Fruit fly (Drosophila melanogaster) whole organism, embryonic: ENCODE results near the gene CG11898.

ENCODE experiments used
- B-H2 ChIP-seq: fragments of 200-800 bp; sonication (Bioruptor generic); optimal IDR thresholded peaks from 2 replicates; lab custom pipeline; 2018; ENCODE audit warnings: missing biosample characterization, mild to moderate bottlenecking, missing genetic modification characterization
- BEAF-32 ChIP-seq: fragments of 200-800 bp; sonication (Bioruptor generic); optimal IDR thresholded peaks from 3 replicates; lab custom pipeline; 2017; ENCODE audit warnings: missing biosample characterization, missing genetic modification characterization, mild to moderate bottlenecking, moderate library complexity, missing genetic modification reagents
- CG10979 ChIP-seq: fragments of 200-800 bp; sonication (Bioruptor generic); optimal IDR thresholded peaks from 2 replicates; lab custom pipeline; 2018; ENCODE audit warnings: missing biosample characterization, mild to moderate bottlenecking, missing genetic modification characterization, moderate library complexity
- CG11085 ChIP-seq: fragments of 200-800 bp; sonication (Bioruptor generic); IDR thresholded peaks from 2 replicates; pipeline ENCODE4 v1.3.6; 2022; ENCODE audit warnings: missing biosample characterization, missing genetic modification characterization
- CG11398 ChIP-seq: fragments of 200-800 bp; sonication (Bioruptor generic); optimal IDR thresholded peaks from 2 replicates; lab custom pipeline; 2016; ENCODE audit warnings: missing biosample characterization, missing genetic modification characterization
- CG12219 ChIP-seq: fragments of 200-800 bp; sonication (Bioruptor generic); optimal IDR thresholded peaks from 3 replicates; lab custom pipeline; 2018; ENCODE audit warnings: missing biosample characterization, mild to moderate bottlenecking, missing genetic modification characterization
- CG12769 ChIP-seq: fragments of 200-800 bp; sonication (Bioruptor generic); optimal IDR thresholded peaks from 2 replicates; lab custom pipeline; 2019; ENCODE audit warnings: missing biosample characterization, mild to moderate bottlenecking, missing genetic modification characterization, moderate library complexity
- CG13123 ChIP-seq: fragments of 200-800 bp; sonication (Bioruptor generic); optimal IDR thresholded peaks from 2 replicates; lab custom pipeline; 2016; ENCODE audit warnings: missing biosample characterization, missing genetic modification characterization
- CG17802 ChIP-seq: fragments of 200-800 bp; sonication (Bioruptor generic); optimal IDR thresholded peaks from 2 replicates; lab custom pipeline; 2018; ENCODE audit warnings: missing biosample characterization, mild to moderate bottlenecking, missing genetic modification characterization, moderate library complexity
- CG2120 ChIP-seq: fragments of 200-800 bp; sonication (Bioruptor generic); optimal IDR thresholded peaks from 3 replicates; lab custom pipeline; 2016; ENCODE audit warnings: missing biosample characterization, missing genetic modification characterization
- CG3847 ChIP-seq: fragments of 200-800 bp; sonication (Bioruptor generic); IDR thresholded peaks from 2 replicates; pipeline ENCODE4 v1.3.6; 2022; ENCODE audit warnings: missing biosample characterization, missing genetic modification characterization
- CG4328 ChIP-seq: fragments of 200-800 bp; sonication (Bioruptor generic); optimal IDR thresholded peaks from 3 replicates; lab custom pipeline; 2017; ENCODE audit warnings: missing biosample characterization, missing genetic modification reagents, missing genetic modification characterization
- CG4424 ChIP-seq: fragments of 200-800 bp; sonication (Bioruptor generic); optimal IDR thresholded peaks from 3 replicates; lab custom pipeline; 2016; ENCODE audit warnings: missing biosample characterization, missing genetic modification characterization
- CG6175 ChIP-seq: fragments of 200-800 bp; sonication (Bioruptor generic); IDR thresholded peaks from 3 replicates; pipeline ENCODE4 v1.3.6; 2022; ENCODE audit warnings: missing biosample characterization, missing genetic modification characterization
- CG6683 ChIP-seq: fragments of 200-800 bp; sonication (Bioruptor generic); optimal IDR thresholded peaks from 2 replicates; lab custom pipeline; 2017; ENCODE audit warnings: missing biosample characterization, mild to moderate bottlenecking, missing genetic modification characterization, missing genetic modification reagents
- CG7745 ChIP-seq: fragments of 200-800 bp; sonication (Bioruptor generic); optimal IDR thresholded peaks from 2 replicates; lab custom pipeline; 2018; ENCODE audit warnings: missing biosample characterization, mild to moderate bottlenecking, missing genetic modification characterization, moderate library complexity
- CG8478 ChIP-seq: fragments of >200 bp; optimal IDR thresholded peaks from 2 replicates; lab custom pipeline; 2018
- CG8924 ChIP-seq: fragments of 200-800 bp; optimal IDR thresholded peaks from 3 replicates; lab custom pipeline; 2019; ENCODE audit warnings: missing biosample characterization, mild to moderate bottlenecking, missing genetic modification characterization, moderate library complexity
- CrebB ChIP-seq: fragments of 200-800 bp; sonication (Bioruptor generic); optimal IDR thresholded peaks from 3 replicates; lab custom pipeline; 2018; ENCODE audit warnings: missing biosample characterization, mild to moderate bottlenecking, missing genetic modification characterization
- Doc3 ChIP-seq: fragments of 200-800 bp; sonication (Bioruptor generic); IDR thresholded peaks from 3 replicates; pipeline ENCODE4 v1.3.6; 2022; ENCODE audit warnings: missing biosample characterization, missing genetic modification characterization; ENCODE audit not compliant: partially characterized antibody
- GATAe ChIP-seq: fragments of 200-800 bp; sonication (Bioruptor generic); conservative IDR thresholded peaks from 2 replicates; pipeline ENCODE4 v1.3.6; 2022; ENCODE audit warnings: missing biosample characterization, missing genetic modification characterization
- H15 ChIP-seq: fragments of 200-800 bp; sonication (Bioruptor generic); IDR thresholded peaks from 3 replicates; pipeline ENCODE4 v1.3.6; 2022; ENCODE audit warnings: missing biosample characterization, missing genetic modification characterization
- HHEX ChIP-seq: fragments of 200-800 bp; sonication (Bioruptor generic); optimal IDR thresholded peaks from 3 replicates; lab custom pipeline; 2017; ENCODE audit warnings: missing biosample characterization, mild to moderate bottlenecking, missing genetic modification characterization, missing genetic modification reagents
- Hmx ChIP-seq: fragments of 200-800 bp; sonication (Bioruptor generic); optimal IDR thresholded peaks from 2 replicates; lab custom pipeline; 2016; ENCODE audit warnings: missing biosample characterization, missing genetic modification characterization
- Hsf ChIP-seq: fragments of 200-800 bp; sonication (Bioruptor generic); optimal IDR thresholded peaks from 3 replicates; lab custom pipeline; 2016; ENCODE audit warnings: missing biosample characterization, missing genetic modification characterization
- MTF-1 ChIP-seq: fragments of 200-800 bp; sonication (Bioruptor generic); optimal IDR thresholded peaks from 2 replicates; lab custom pipeline; 2018; ENCODE audit warnings: missing biosample characterization, mild to moderate bottlenecking, missing genetic modification characterization, borderline replicate concordance
- Myb ChIP-seq: fragments of 200-800 bp; sonication (Bioruptor generic); optimal IDR thresholded peaks from 2 replicates; lab custom pipeline; 2016; ENCODE audit warnings: missing biosample characterization, missing genetic modification characterization
- Neu2 ChIP-seq: fragments of 200-800 bp; sonication (Bioruptor generic); optimal IDR thresholded peaks from 3 replicates; lab custom pipeline; 2016; ENCODE audit warnings: missing biosample characterization, missing genetic modification characterization, borderline replicate concordance
- Ravus ChIP-seq: fragments of 200-800 bp; sonication (Bioruptor generic); IDR thresholded peaks from 2 replicates; pipeline ENCODE4 v1.3.6; 2022; ENCODE audit warnings: missing biosample characterization, missing genetic modification characterization
- Rx ChIP-seq: fragments of 200-800 bp; sonication (Bioruptor generic); IDR thresholded peaks from 2 replicates; pipeline ENCODE4 v1.3.6; 2022; ENCODE audit warnings: missing biosample characterization, missing genetic modification characterization
- Six4 ChIP-seq: fragments of 200-800 bp; sonication (Bioruptor generic); optimal IDR thresholded peaks from 2 replicates; lab custom pipeline; 2016; ENCODE audit warnings: missing biosample characterization, missing genetic modification characterization
- Sox100B ChIP-seq: fragments of 200-800 bp; sonication (Bioruptor generic); optimal IDR thresholded peaks from 3 replicates; lab custom pipeline; 2018; ENCODE audit warnings: missing biosample characterization, mild to moderate bottlenecking, missing genetic modification characterization
- Taf1 ChIP-seq: fragments of 200-800 bp; sonication (Bioruptor generic); IDR thresholded peaks from 2 replicates; pipeline ENCODE4 v1.3.6; 2022; ENCODE audit warnings: missing biosample characterization, missing genetic modification characterization
- Tbp ChIP-seq: fragments of >200 bp; optimal IDR thresholded peaks from 2 replicates; lab custom pipeline; 2018; ENCODE audit warnings: missing biosample characterization, missing genetic modification characterization
- ara ChIP-seq: fragments of 200-800 bp; sonication (Bioruptor generic); IDR thresholded peaks from 2 replicates; pipeline ENCODE4 v1.3.6; 2022; ENCODE audit warnings: missing biosample characterization, missing genetic modification characterization
- bcd ChIP-seq: fragments of 200-800 bp; sonication (Bioruptor generic); optimal IDR thresholded peaks from 2 replicates; lab custom pipeline; 2017; ENCODE audit warnings: missing biosample characterization, mild to moderate bottlenecking, missing genetic modification characterization
- bigmax ChIP-seq: fragments of 200-800 bp; sonication (Bioruptor generic); optimal IDR thresholded peaks from 2 replicates; lab custom pipeline; 2018; ENCODE audit warnings: missing biosample characterization, mild to moderate bottlenecking, missing genetic modification characterization
- chif ChIP-seq, 2 experiments: fragments of 200-800 bp; sonication (Bioruptor generic); optimal IDR thresholded peaks; 3 replicates each; lab custom pipeline; 2016; ENCODE audit warnings: missing biosample characterization in 2 of 2, missing genetic modification characterization in 2 of 2
- chn ChIP-seq: fragments of 200-800 bp; sonication (Bioruptor generic); optimal IDR thresholded peaks from 2 replicates; lab custom pipeline; 2016; ENCODE audit warnings: missing biosample characterization, missing genetic modification characterization
- gce ChIP-seq: fragments of 200-800 bp; sonication (Bioruptor generic); IDR thresholded peaks from 3 replicates; pipeline ENCODE4 v1.3.6; 2022; ENCODE audit warnings: missing biosample characterization, missing genetic modification characterization
- kay ChIP-seq: fragments of 200-800 bp; sonication (Bioruptor generic); optimal IDR thresholded peaks from 2 replicates; lab custom pipeline; 2016; ENCODE audit warnings: missing biosample characterization, missing genetic modification characterization
- ken ChIP-seq: fragments of 200-800 bp; sonication (Bioruptor generic); IDR thresholded peaks from 3 replicates; pipeline ENCODE4 v1.3.6; 2022; ENCODE audit warnings: missing biosample characterization, missing genetic modification characterization
- lov ChIP-seq, 2 experiments: fragments of 200-800 bp in 1 of 2; fragments of >200 bp in 1 of 2; sonication (Bioruptor generic) in 1 of 2; IDR thresholded peaks in 1 of 2; optimal IDR thresholded peaks in 1 of 2; 2 replicates in 1 of 2; 3 replicates in 1 of 2; pipeline versions ENCODE4 v1.3.6 to Lab custom; 2017 to 2022; ENCODE audit warnings: missing biosample characterization in 1 of 2, missing genetic modification characterization in 1 of 2
- nerfin-2 ChIP-seq: fragments of 200-800 bp; sonication (Bioruptor generic); IDR thresholded peaks from 2 replicates; pipeline ENCODE4 v1.3.6; 2022; ENCODE audit warnings: missing biosample characterization, missing genetic modification characterization; ENCODE audit not compliant: partially characterized antibody
- peb ChIP-seq: fragments of 200-800 bp; sonication (Bioruptor generic); IDR thresholded peaks from 2 replicates; pipeline ENCODE4 v1.3.6; 2022; ENCODE audit warnings: missing biosample characterization, missing genetic modification characterization
- rib ChIP-seq: fragments of 200-800 bp; sonication (Bioruptor generic); IDR thresholded peaks from 2 replicates; pipeline ENCODE4 v1.3.6; 2022; ENCODE audit warnings: missing biosample characterization, missing genetic modification characterization
- sd ChIP-seq: fragments of 200-800 bp; sonication (Bioruptor generic); optimal IDR thresholded peaks from 3 replicates; lab custom pipeline; 2018; ENCODE audit warnings: missing biosample characterization, mild to moderate bottlenecking, missing genetic modification characterization, moderate library complexity
- tin ChIP-seq: fragments of 200-800 bp; sonication (Bioruptor generic); optimal IDR thresholded peaks from 3 replicates; lab custom pipeline; 2016; ENCODE audit warnings: missing biosample characterization, missing genetic modification characterization
- unpg ChIP-seq: fragments of 200-800 bp; sonication (Bioruptor generic); optimal IDR thresholded peaks from 3 replicates; lab custom pipeline; 2018; ENCODE audit warnings: missing biosample characterization, mild to moderate bottlenecking, missing genetic modification characterization, moderate library complexity
- usp ChIP-seq: fragments of >200 bp; optimal IDR thresholded peaks from 2 replicates; lab custom pipeline; 2017; ENCODE audit warnings: missing biosample characterization, missing genetic modification characterization
- zfh2 ChIP-seq: fragments of 200-800 bp; sonication (Bioruptor generic); optimal IDR thresholded peaks from 2 replicates; lab custom pipeline; 2016; ENCODE audit warnings: missing biosample characterization, missing genetic modification characterization

CG11898 gene

dm6 chr3R:29219948-29220347 lies 54.5 kb downstream of the CG11898 start, which contains the start of gene eEF1gamma (continued):
- TF ChIP-seq CG3847 (GFP tag; lab: Robert Waterston, UW), result peak; percentile 93
- TF ChIP-seq chif (GFP tag; optimal IDR thresholded peaks at IDR 0.05; lab: Kevin White, UChicago), result peak; percentile 90 to 97
- TF ChIP-seq CG2120 (GFP tag; lab: Kevin White, UChicago), result peak; percentile 85
- TF ChIP-seq bigmax (GFP tag; lab: Kevin White, UChicago), result peak; percentile 78
- peak; percentile 94 for TF ChIP-seq CG12219 (GFP tag; lab: Kevin White, UChicago)
- TF ChIP-seq Sox100B (GFP tag; lab: Kevin White, UChicago), result peak; percentile 96
- peak; percentile 93 for TF ChIP-seq chn
- peak; percentile 90 for TF ChIP-seq ara
- TF ChIP-seq CG6175, result peak; percentile 95
- peak; percentile 84 for TF ChIP-seq kay (GFP tag; lab: Kevin White, UChicago)
- TF ChIP-seq HHEX, result peak; percentile 98
- peak; percentile 82 for TF ChIP-seq CG17802 (tag; lab: Kevin White, UChicago)
- peak; percentile 92 for TF ChIP-seq BEAF-32 (GFP tag; lab: Kevin White, UChicago)
- peak; percentile 81 for TF ChIP-seq Neu2 (GFP tag; lab: Kevin White, UChicago)
- TF ChIP-seq CG4328 (GFP tag; lab: Kevin White, UChicago), result peak; percentile 97
- no peak for TF ChIP-seq usp (GFP tag; lab: Kevin White, UChicago)
- peak; percentile 81 for TF ChIP-seq Doc3 (GFP tag; lab: Robert Waterston, UW)
- peak; percentile 90 for TF ChIP-seq CG12769 (tag; lab: Kevin White, UChicago)
- TF ChIP-seq Hmx (GFP tag; lab: Kevin White, UChicago), result no peak
- peak; percentile 88 for TF ChIP-seq CG10979 (tag; lab: Kevin White, UChicago)
- TF ChIP-seq zfh2 (GFP tag; lab: Kevin White, UChicago), result peak; percentile 87
- TF ChIP-seq CG7745 (tag; lab: Kevin White, UChicago), result peak; percentile 71
- peak; percentile 87 for TF ChIP-seq Myb (GFP tag; lab: Kevin White, UChicago)
- TF ChIP-seq CG13123 (GFP tag; lab: Kevin White, UChicago), result peak; percentile 88
- TF ChIP-seq Six4 (GFP tag; lab: Kevin White, UChicago), result peak; percentile 89
- TF ChIP-seq Ravus (GFP tag; lab: Robert Waterston, UW), result peak; percentile 64
- peak; percentile 96 for TF ChIP-seq B-H2
- TF ChIP-seq CG11085, result peak; percentile 95
- peak; percentile 96 for TF ChIP-seq CrebB
- peak; percentile 94 for TF ChIP-seq unpg (GFP tag; lab: Kevin White, UChicago)
- TF ChIP-seq lov (optimal IDR thresholded peaks at IDR 0.05; lab: Kevin White, UChicago), result no peak
- peak; percentile 98 for TF ChIP-seq lov (GFP tag; IDR thresholded peaks at IDR 0.05; lab: Robert Waterston, UW)
- TF ChIP-seq CG8478 (lab: Kevin White, UChicago), result no peak
- TF ChIP-seq Hsf, result peak; percentile 94
- TF ChIP-seq nerfin-2 (GFP tag; lab: Robert Waterston, UW), result peak; percentile 96
- TF ChIP-seq CG4424 (GFP tag; lab: Kevin White, UChicago), result peak; percentile 94
- peak; percentile 88 for TF ChIP-seq CG8924
- TF ChIP-seq H15 (GFP tag; lab: Robert Waterston, UW), result peak; percentile 96
- TF ChIP-seq sd (tag; lab: Kevin White, UChicago), result peak; percentile 53
- peak; percentile 98 for TF ChIP-seq MTF-1 (GFP tag; lab: Kevin White, UChicago)
- TF ChIP-seq gce (GFP tag; lab: Robert Waterston, UW), result peak; percentile 97
- peak; percentile 94 for TF ChIP-seq ken (GFP tag; lab: Robert Waterston, UW)
- peak; percentile 88 for TF ChIP-seq GATAe
- peak; percentile 94 for TF ChIP-seq Rx (GFP tag; lab: Robert Waterston, UW)
- peak; percentile 89 for TF ChIP-seq rib (GFP tag; lab: Robert Waterston, UW)
- peak; percentile 98 for TF ChIP-seq bcd (GFP tag; lab: Kevin White, UChicago)
- peak; percentile 97 for TF ChIP-seq CG11398 (GFP tag; lab: Kevin White, UChicago)
- no peak for TF ChIP-seq Tbp (GFP tag; lab: Kevin White, UChicago)
- peak; percentile 91 for TF ChIP-seq CG6683 (GFP tag; lab: Kevin White, UChicago)
- peak; percentile 89 for TF ChIP-seq peb (GFP tag; lab: Robert Waterston, UW)
- peak; percentile 77; the same call in 1 of the 2 replicates for TF ChIP-seq Taf1
- peak; percentile 91 for TF ChIP-seq tin (GFP tag; lab: Kevin White, UChicago)
